Worm (Caenorhabditis elegans) whole organism, young adult: Measurements from ENCODE around the gene T12A2.21.

Experiments used
- B0336.3 ChIP-seq: fragments of 200-800 bp; sonication (Bioruptor generic); IDR thresholded peaks from 2 replicates; pipeline ENCODE4 v1.3.6; 2022; ENCODE audit warnings: missing genetic modification characterization, missing compliant biosample characterization
- F23B12.7 ChIP-seq: sonication (generic microtip); optimal IDR thresholded peaks from 2 replicates; lab custom pipeline; 2017; ENCODE audit warnings: missing genetic modification characterization, mild to moderate bottlenecking, missing compliant biosample characterization, antibody characterized with exemption, moderate library complexity; ENCODE audit not compliant: insufficient read depth
- F55B11.4 ChIP-seq: sonication (generic microtip); optimal IDR thresholded peaks from 2 replicates; lab custom pipeline; 2016; ENCODE audit warnings: missing compliant biosample characterization, missing genetic modification characterization, borderline replicate concordance; ENCODE audit not compliant: insufficient read depth
- F57A8.1 ChIP-seq: fragments of 200-800 bp; sonication (Bioruptor generic); optimal IDR thresholded peaks from 2 replicates; lab custom pipeline; 2018; ENCODE audit warnings: mild to moderate bottlenecking, missing genetic modification characterization, moderate library complexity, missing compliant biosample characterization
- K12H6.12 ChIP-seq: fragments of 200-800 bp; sonication (Bioruptor generic); optimal IDR thresholded peaks from 2 replicates; lab custom pipeline; 2018; ENCODE audit warnings: mild to moderate bottlenecking, missing genetic modification characterization, missing compliant biosample characterization
- T26A5.8 ChIP-seq: sonication (generic microtip); optimal IDR thresholded peaks from 2 replicates; lab custom pipeline; 2016; ENCODE audit warnings: missing genetic modification characterization, missing compliant biosample characterization
- Y53F4B.3 ChIP-seq: fragments of 200-800 bp; sonication (Bioruptor generic); IDR thresholded peaks from 2 replicates; pipeline ENCODE4 v1.3.6; 2022; ENCODE audit warnings: missing genetic modification reagents, missing genetic modification characterization, missing compliant biosample characterization
- Y56A3A.18 ChIP-seq: fragments of 200-800 bp; sonication (Bioruptor generic); IDR thresholded peaks from 2 replicates; pipeline ENCODE4 v1.3.6; 2022; ENCODE audit warnings: missing genetic modification reagents, missing genetic modification characterization, missing compliant biosample characterization
- ZK185.1 ChIP-seq: sonication (generic microtip); optimal IDR thresholded peaks from 2 replicates; lab custom pipeline; 2016; ENCODE audit warnings: mild to moderate bottlenecking, missing genetic modification characterization, missing compliant biosample characterization; ENCODE audit not compliant: poor library complexity, severe bottlenecking
- ama-1 ChIP-seq, 3 experiments: fragments of 150-350 bp in 1 of 3; sonication (generic microtip) in 2 of 3; optimal IDR thresholded peaks; 2 replicates each; lab custom pipeline; 2014 to 2018; ENCODE audit warnings: missing biosample characterization in 2 of 3, missing genetic modification characterization in 2 of 3, missing genetic modification reagents in 2 of 3
- athp-1 ChIP-seq: sonication (generic microtip); optimal IDR thresholded peaks from 2 replicates; lab custom pipeline; 2017; ENCODE audit warnings: mild to moderate bottlenecking, missing genetic modification characterization, missing compliant biosample characterization
- cebp-1 ChIP-seq, 2 experiments: fragments of 200-800 bp in 1 of 2; sonication (Bioruptor generic) in 1 of 2; sonication (generic microtip) in 1 of 2; IDR thresholded peaks in 1 of 2; optimal IDR thresholded peaks in 1 of 2; 2 replicates each; pipeline versions ENCODE4 v1.3.6 to Lab custom; 2017 to 2022; ENCODE audit warnings: missing compliant biosample characterization in 2 of 2, missing genetic modification characterization in 2 of 2, mild to moderate bottlenecking in 1 of 2, missing genetic modification reagents in 1 of 2, moderate library complexity in 1 of 2
- ceh-100 ChIP-seq: fragments of 200-800 bp; sonication (Bioruptor generic); IDR thresholded peaks from 2 replicates; pipeline ENCODE4 v1.3.6; 2022; ENCODE audit warnings: missing genetic modification reagents, missing genetic modification characterization, missing compliant biosample characterization
- ceh-91 ChIP-seq: fragments of 200-800 bp; sonication (Bioruptor generic); IDR thresholded peaks from 2 replicates; pipeline ENCODE4 v1.3.6; 2022; ENCODE audit warnings: missing genetic modification reagents, missing genetic modification characterization, missing compliant biosample characterization
- dpff-1 ChIP-seq: sonication (generic microtip); optimal IDR thresholded peaks from 2 replicates; lab custom pipeline; 2017; ENCODE audit warnings: mild to moderate bottlenecking, missing genetic modification characterization, missing compliant biosample characterization
- egl-44 ChIP-seq: fragments of 200-800 bp; sonication (Bioruptor generic); IDR thresholded peaks from 2 replicates; pipeline ENCODE4 v1.3.6; 2022; ENCODE audit warnings: missing genetic modification reagents, missing genetic modification characterization, missing compliant biosample characterization
- egrh-3 ChIP-seq: fragments of 200-800 bp; sonication (Bioruptor generic); IDR thresholded peaks from 2 replicates; pipeline ENCODE4 v1.3.6; 2022; ENCODE audit warnings: missing genetic modification reagents, missing genetic modification characterization, missing compliant biosample characterization
- ekl-4 ChIP-seq: fragments of 200-800 bp; sonication (Bioruptor generic); IDR thresholded peaks from 2 replicates; pipeline ENCODE4 v1.3.6; 2022; ENCODE audit warnings: missing genetic modification reagents, missing genetic modification characterization, missing compliant biosample characterization
- gei-17 ChIP-seq: fragments of 200-800 bp; sonication (Bioruptor generic); optimal IDR thresholded peaks from 2 replicates; lab custom pipeline; 2018; ENCODE audit warnings: mild to moderate bottlenecking, missing genetic modification characterization, missing compliant biosample characterization
- hlh-26 ChIP-seq: fragments of 200-800 bp; sonication (Bioruptor generic); conservative IDR thresholded peaks from 2 replicates; pipeline ENCODE4 v1.3.6; 2022; ENCODE audit warnings: missing genetic modification reagents, missing genetic modification characterization, missing compliant biosample characterization
- hrde-1 ChIP-seq: sonication (generic microtip); optimal IDR thresholded peaks from 2 replicates; lab custom pipeline; 2016; ENCODE audit warnings: missing genetic modification characterization, mild to moderate bottlenecking, missing compliant biosample characterization, moderate library complexity, missing genotype, missing genetic modification reagents, borderline replicate concordance
- hsf-1 ChIP-seq: fragments of 200-800 bp; sonication (Bioruptor generic); IDR thresholded peaks from 2 replicates; pipeline ENCODE4 v1.3.6; 2022; ENCODE audit warnings: missing genetic modification reagents, missing genetic modification characterization, missing compliant biosample characterization
- let-607 ChIP-seq, 2 experiments: fragments of 200-800 bp in 1 of 2; sonication (Bioruptor generic) in 1 of 2; sonication (generic microtip) in 1 of 2; optimal IDR thresholded peaks; 2 replicates each; lab custom pipeline; 2016 to 2018; ENCODE audit warnings: mild to moderate bottlenecking in 2 of 2, missing compliant biosample characterization in 2 of 2, missing genetic modification characterization in 2 of 2, moderate library complexity in 2 of 2, missing genotype in 1 of 2
- lin-54 ChIP-seq: fragments of 200-800 bp; sonication (Bioruptor generic); optimal IDR thresholded peaks from 2 replicates; lab custom pipeline; 2018; ENCODE audit warnings: mild to moderate bottlenecking, missing genetic modification characterization, missing compliant biosample characterization
- mcd-1 ChIP-seq: fragments of 200-800 bp; sonication (Bioruptor generic); IDR thresholded peaks from 2 replicates; pipeline ENCODE4 v1.3.6; 2022; ENCODE audit warnings: missing genetic modification reagents, missing genetic modification characterization, missing compliant biosample characterization
- mxl-1 ChIP-seq: sonication (generic microtip); optimal IDR thresholded peaks from 2 replicates; lab custom pipeline; 2016; ENCODE audit warnings: missing genetic modification characterization, missing compliant biosample characterization
- nfya-2 ChIP-seq: fragments of 200-800 bp; sonication (Bioruptor generic); IDR thresholded peaks from 2 replicates; pipeline ENCODE4 v1.3.6; 2022; ENCODE audit warnings: missing genetic modification reagents, missing genetic modification characterization, missing compliant biosample characterization
- nfyb-1 ChIP-seq: fragments of 200-800 bp; sonication (Bioruptor generic); IDR thresholded peaks from 2 replicates; pipeline ENCODE4 v1.3.6; 2022; ENCODE audit warnings: missing genetic modification reagents, missing genetic modification characterization, missing compliant biosample characterization
- nhr-27 ChIP-seq: fragments of 200-800 bp; sonication (Bioruptor generic); optimal IDR thresholded peaks from 2 replicates; lab custom pipeline; 2018; ENCODE audit warnings: mild to moderate bottlenecking, missing genetic modification characterization, moderate library complexity, missing compliant biosample characterization
- nhr-80 ChIP-seq: sonication (generic microtip); optimal IDR thresholded peaks from 2 replicates; lab custom pipeline; 2016; ENCODE audit warnings: missing genetic modification characterization, missing compliant biosample characterization
- sea-2 ChIP-seq: fragments of 200-800 bp; sonication (Bioruptor generic); IDR thresholded peaks from 2 replicates; pipeline ENCODE4 v1.3.6; 2022; ENCODE audit warnings: missing genetic modification characterization, missing compliant biosample characterization
- snpc-1.1 ChIP-seq: sonication (generic microtip); optimal IDR thresholded peaks from 2 replicates; lab custom pipeline; 2017; ENCODE audit warnings: missing genetic modification characterization, mild to moderate bottlenecking, missing compliant biosample characterization, antibody characterized with exemption, moderate library complexity, missing genotype, missing genetic modification reagents; ENCODE audit not compliant: insufficient read depth
- snpc-3.4 ChIP-seq: sonication (generic microtip); optimal IDR thresholded peaks from 2 replicates; lab custom pipeline; 2017; ENCODE audit warnings: missing genetic modification characterization, mild to moderate bottlenecking, missing compliant biosample characterization, antibody characterized with exemption, moderate library complexity, missing genotype, missing genetic modification reagents
- sptf-2 ChIP-seq: fragments of 200-800 bp; sonication (Bioruptor generic); optimal IDR thresholded peaks from 2 replicates; lab custom pipeline; 2018; ENCODE audit warnings: mild to moderate bottlenecking, missing genetic modification characterization, missing compliant biosample characterization
- tbx-9 ChIP-seq: sonication (generic microtip); optimal IDR thresholded peaks from 2 replicates; lab custom pipeline; 2016; ENCODE audit warnings: borderline replicate concordance, missing genetic modification characterization, inconsistent platforms, missing compliant biosample characterization
- zim-3 ChIP-seq: sonication (generic microtip); optimal IDR thresholded peaks from 2 replicates; lab custom pipeline; 2017; ENCODE audit warnings: mild to moderate bottlenecking, missing genetic modification characterization, moderate library complexity, missing compliant biosample characterization
- ztf-22 ChIP-seq: fragments of 200-800 bp; sonication (Bioruptor generic); optimal IDR thresholded peaks from 2 replicates; lab custom pipeline; 2018; ENCODE audit warnings: mild to moderate bottlenecking, missing genetic modification characterization, moderate library complexity, missing compliant biosample characterization
- ztf-28 ChIP-seq: fragments of 200-800 bp; sonication (Bioruptor generic); IDR thresholded peaks from 2 replicates; pipeline ENCODE4 v1.3.6; 2022; ENCODE audit warnings: missing genetic modification reagents, missing genetic modification characterization, missing compliant biosample characterization

Gene T12A2.21

DNA sequence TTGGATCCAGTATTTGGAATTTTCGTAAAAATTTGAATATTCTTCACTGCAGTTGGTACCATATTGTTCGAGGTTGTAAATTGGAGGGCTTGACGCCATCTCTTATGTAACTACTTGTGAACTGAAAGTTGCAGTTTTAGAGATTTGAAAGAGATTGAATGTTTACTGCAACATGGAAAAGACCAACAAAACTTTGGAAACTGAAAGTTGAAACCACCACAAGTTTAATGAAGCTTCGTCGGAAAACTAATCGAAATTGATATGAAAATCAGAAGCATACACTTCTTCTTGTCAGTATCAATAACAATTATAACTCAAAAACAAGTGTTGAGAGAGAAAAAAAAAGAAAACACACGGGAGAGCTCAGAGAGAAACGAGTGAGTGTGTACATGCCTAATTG, 31.5 kb upstream of the T12A2.21 start, which contains the start of gene srg-7:
TSS of gene srg-7 (minus strand) at position 101 of the 400 bp plus-strand sequence.
- no peak for TF ChIP-seq nhr-80 (tag; lab: Kevin White, UChicago)
- no peak for TF ChIP-seq nfyb-1 (GFP tag; lab: Robert Waterston, UW)
- no peak for TF ChIP-seq snpc-1.1 (tag; lab: Kevin White, UChicago)
- no peak for TF ChIP-seq athp-1 (tag; lab: Kevin White, UChicago)
- TF ChIP-seq ztf-28 (GFP tag; lab: Robert Waterston, UW) = no peak
- no peak for TF ChIP-seq zim-3 (tag; lab: Kevin White, UChicago)
- no peak for TF ChIP-seq ceh-91 (GFP tag; lab: Robert Waterston, UW)
- TF ChIP-seq ekl-4 (GFP tag; lab: Robert Waterston, UW) = no peak
- TF ChIP-seq ama-1 (optimal IDR thresholded peaks at IDR 0.05; lab: Kevin White, UChicago) = no peak
- no peak for TF ChIP-seq ama-1 (GFP tag; optimal IDR thresholded peaks at IDR 0.05; lab: Kevin White, UChicago)
- TF ChIP-seq hrde-1 = no peak
- no peak for TF ChIP-seq nhr-27
- no peak for TF ChIP-seq B0336.3 (GFP tag; lab: Robert Waterston, UW)

DNA sequence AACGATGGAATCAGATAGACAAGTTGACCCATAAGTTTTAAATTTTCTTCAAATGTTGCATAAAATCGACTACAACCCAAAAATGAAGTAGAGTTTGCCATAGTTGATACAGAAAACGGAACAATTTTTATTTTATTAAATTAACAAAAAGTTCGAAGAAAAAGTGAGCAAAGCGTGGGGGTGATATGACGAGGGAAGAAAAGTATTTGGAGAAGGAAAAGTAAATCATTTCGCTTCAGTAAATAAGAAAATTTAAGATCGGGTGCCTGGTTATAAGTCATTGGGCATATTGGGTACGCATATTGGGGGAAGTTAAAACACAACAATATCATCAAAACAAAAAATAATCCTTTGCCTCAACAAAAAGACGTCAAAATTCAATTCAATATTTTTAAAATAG, 29.4 kb upstream of the T12A2.21 start, which contains the start of gene srg-6:
TSS of gene srg-6 (minus strand) at position 101 of the 400 bp plus-strand sequence.
- TF ChIP-seq B0336.3 (GFP tag; lab: Robert Waterston, UW) = no peak
- TF ChIP-seq dpff-1 = no peak
- TF ChIP-seq K12H6.12 (tag; lab: Kevin White, UChicago) = no peak
- no peak for TF ChIP-seq F55B11.4
- no peak for TF ChIP-seq tbx-9 (tag; lab: Kevin White, UChicago)
- TF ChIP-seq egl-44 (GFP tag; lab: Robert Waterston, UW) = no peak
- no peak for TF ChIP-seq gei-17 (GFP tag; lab: Kevin White, UChicago)
- no peak for TF ChIP-seq ZK185.1 (tag; lab: Kevin White, UChicago)
- no peak for TF ChIP-seq let-607 (tag; optimal IDR thresholded peaks at IDR 0.05; lab: Kevin White, UChicago)
- no peak for TF ChIP-seq hlh-26 (GFP tag; lab: Robert Waterston, UW)

DNA sequence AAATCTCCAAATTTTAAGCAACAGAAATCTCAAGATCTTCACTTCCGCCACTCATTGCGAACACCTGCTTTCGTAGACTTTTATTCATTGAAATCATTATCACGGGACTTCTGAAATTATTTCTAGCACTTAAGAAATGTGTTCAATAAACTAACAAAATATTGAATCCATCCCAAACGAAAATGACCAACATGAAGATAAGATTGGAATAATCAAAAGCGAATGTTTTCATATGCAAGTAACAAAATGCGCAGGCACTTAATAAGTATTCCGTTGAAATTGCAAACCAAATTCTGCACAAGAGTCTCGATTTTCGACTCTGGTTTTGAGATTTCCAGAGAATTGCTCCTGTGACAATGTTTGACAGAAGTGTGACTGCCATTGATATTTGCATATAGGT, 27.9 kb upstream of the T12A2.21 start, which contains the start of gene srg-5:
TSS of gene srg-5 (minus strand) at position 101 of the 400 bp plus-strand sequence.
- no peak for TF ChIP-seq ceh-100 (GFP tag; lab: Robert Waterston, UW)
- no peak for TF ChIP-seq tbx-9 (tag; lab: Kevin White, UChicago)
- no peak for TF ChIP-seq mxl-1
- TF ChIP-seq Y53F4B.3 = no peak
- no peak for TF ChIP-seq hsf-1
- TF ChIP-seq, all 124 proteins: peak for 0

DNA sequence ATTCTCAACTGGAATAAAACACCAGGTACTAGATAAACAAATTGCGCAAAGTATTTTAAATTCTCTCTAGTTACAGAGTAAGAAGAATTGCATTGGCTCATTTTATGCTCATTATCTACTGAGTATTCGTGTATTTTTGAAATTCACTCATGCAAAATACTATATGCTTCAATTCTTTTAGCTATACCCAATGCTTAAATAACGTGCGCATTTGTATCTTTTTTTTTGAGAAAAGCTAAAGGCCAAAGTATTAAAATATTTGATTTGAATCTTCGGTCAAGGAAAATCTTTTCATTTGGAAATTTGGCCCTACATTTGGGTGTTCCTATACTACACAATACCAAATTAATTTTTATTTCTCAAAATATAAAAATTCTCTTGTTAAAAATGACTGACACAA, 25.4 kb upstream of the T12A2.21 start, which contains the start of gene srg-4:
TSS of gene srg-4 (minus strand) at position 101 of the 400 bp plus-strand sequence.
- no peak for TF ChIP-seq F57A8.1 (GFP tag; lab: Kevin White, UChicago)
- no peak for TF ChIP-seq F23B12.7 (tag; lab: Kevin White, UChicago)
- no peak for TF ChIP-seq ama-1 (optimal IDR thresholded peaks at IDR 0.05; lab: Kevin White, UChicago)
- no peak for TF ChIP-seq ama-1 (GFP tag; optimal IDR thresholded peaks at IDR 0.05; lab: Kevin White, UChicago)
- TF ChIP-seq ztf-28 (GFP tag; lab: Robert Waterston, UW) = no peak
- TF ChIP-seq nfyb-1 (GFP tag; lab: Robert Waterston, UW) = no peak
- TF ChIP-seq snpc-3.4 = no peak
- no peak for TF ChIP-seq mcd-1 (GFP tag; lab: Robert Waterston, UW)
- no peak for TF ChIP-seq Y56A3A.18 (GFP tag; lab: Robert Waterston, UW)
- no peak for TF ChIP-seq ztf-22
- no peak for TF ChIP-seq egrh-3
- TF ChIP-seq athp-1 (tag; lab: Kevin White, UChicago) = no peak
- no peak for TF ChIP-seq T26A5.8 (tag; lab: Kevin White, UChicago)
- no peak for TF ChIP-seq lin-54
- no peak for TF ChIP-seq sptf-2 (GFP tag; lab: Kevin White, UChicago)
- TF ChIP-seq sea-2 (GFP tag; lab: Robert Waterston, UW) = no peak
- no peak for TF ChIP-seq let-607 (tag; optimal IDR thresholded peaks at IDR 0.05; lab: Kevin White, UChicago)
- TF ChIP-seq cebp-1 (GFP tag; IDR thresholded peaks at IDR 0.05; lab: Robert Waterston, UW) = no peak
- TF ChIP-seq cebp-1 (tag; optimal IDR thresholded peaks at IDR 0.05; lab: Kevin White, UChicago) = no peak
- no peak for TF ChIP-seq nfya-2 (GFP tag; lab: Robert Waterston, UW)
- TF ChIP-seq, all 124 proteins: peak for 0
